Worm (Caenorhabditis elegans) whole organism, L2 larva: ENCODE results near the gene hex-1.

Experiments
- alr-1 ChIP-seq: fragments of 150-350 bp; optimal IDR thresholded peaks from 2 replicates; lab custom pipeline; 2014; ENCODE audit warnings: missing biosample characterization, missing genetic modification characterization
- ama-1 ChIP-seq: fragments of 150-350 bp; optimal IDR thresholded peaks from 2 replicates; lab custom pipeline; 2018; ENCODE audit warnings: inconsistent platforms
- ceh-82 ChIP-seq: fragments of 150-350 bp; optimal IDR thresholded peaks from 2 replicates; lab custom pipeline; 2014; ENCODE audit warnings: missing biosample characterization, missing genetic modification characterization
- elt-1 ChIP-seq: fragments of 150-350 bp; optimal IDR thresholded peaks from 2 replicates; lab custom pipeline; 2014; ENCODE audit warnings: missing biosample characterization, missing genetic modification characterization
- lsy-2 ChIP-seq, 2 experiments: fragments of 150-350 bp in 1 of 2; sonication (generic microtip) in 1 of 2; optimal IDR thresholded peaks; 2 replicates each; lab custom pipeline; 2014 to 2017; ENCODE audit warnings: missing biosample characterization in 2 of 2, missing genetic modification characterization in 2 of 2
- nhr-237 ChIP-seq: fragments of 150-350 bp; optimal IDR thresholded peaks from 2 replicates; lab custom pipeline; 2014; ENCODE audit warnings: missing biosample characterization, missing genetic modification characterization
- nhr-25 ChIP-seq: fragments of 150-350 bp; sonication (generic microtip); optimal IDR thresholded peaks from 3 replicates; lab custom pipeline; 2014; ENCODE audit warnings: missing biosample characterization, missing genetic modification characterization
- nhr-6 ChIP-seq: fragments of 150-350 bp; optimal IDR thresholded peaks from 2 replicates; lab custom pipeline; 2014; ENCODE audit warnings: missing biosample characterization, missing genetic modification characterization
- nhr-77 ChIP-seq: fragments of 150-350 bp; optimal IDR thresholded peaks from 2 replicates; lab custom pipeline; 2014; ENCODE audit warnings: missing biosample characterization, missing genetic modification characterization
- snpc-4 ChIP-seq: fragments of 150-350 bp; optimal IDR thresholded peaks from 2 replicates; lab custom pipeline; 2014; ENCODE audit warnings: missing biosample characterization, missing genetic modification characterization
- unc-62 ChIP-seq: fragments of 150-350 bp; optimal IDR thresholded peaks from 2 replicates; lab custom pipeline; 2014; ENCODE audit warnings: missing biosample characterization, missing genetic modification reagents, missing genetic modification characterization
- ztf-11 ChIP-seq: sonication (generic microtip); optimal IDR thresholded peaks from 2 replicates; lab custom pipeline; 2017; ENCODE audit warnings: missing biosample characterization, missing genetic modification characterization
- ztf-4 ChIP-seq: fragments of 150-350 bp; optimal IDR thresholded peaks from 2 replicates; lab custom pipeline; 2014; ENCODE audit warnings: missing biosample characterization, missing genetic modification characterization

- TF ChIP-seq unc-62 (no peak), nhr-77 (tag; lab: Kevin White, UChicago) (no peak), nhr-6 (tag; lab: Kevin White, UChicago) (no peak), nhr-25 (tag; lab: Kevin White, UChicago) (no peak), nhr-237 (tag; lab: Kevin White, UChicago) (no peak), snpc-4 (tag; lab: Kevin White, UChicago) (no peak), lsy-2 (tag; optimal IDR thresholded peaks at IDR 0.05; lab: Kevin White, UChicago) (no peak), ztf-11 (tag; lab: Kevin White, UChicago) (no peak), ceh-82 (tag; lab: Kevin White, UChicago) (no peak), alr-1 (tag; lab: Kevin White, UChicago) (no peak), elt-1 (tag; lab: Kevin White, UChicago) (no peak), ama-1 (no peak), ztf-4 (tag; lab: Kevin White, UChicago) (no peak)
These were observed 6.5 kb upstream of the hex-1 start for ce11 chrX:2214454-2214853.
